Worm (Caenorhabditis elegans) whole organism, L3 larva: ENCODE measurements around the gene scly-1.

Experiments used
- aly-2 ChIP-seq: fragments of 150-350 bp; optimal IDR thresholded peaks from 2 replicates; lab custom pipeline; 2014; ENCODE audit warnings: missing biosample characterization, missing genetic modification characterization
- ama-1 ChIP-seq: fragments of 150-350 bp; optimal IDR thresholded peaks from 2 replicates; lab custom pipeline; 2018
- ceh-82 ChIP-seq: fragments of 150-350 bp; optimal IDR thresholded peaks from 2 replicates; lab custom pipeline; 2014; ENCODE audit warnings: missing biosample characterization, missing genetic modification characterization
- egl-5 ChIP-seq: fragments of 150-350 bp; optimal IDR thresholded peaks from 2 replicates; lab custom pipeline; 2017; ENCODE audit warnings: missing biosample characterization, missing genetic modification reagents, missing genetic modification characterization, inconsistent platforms
- elt-2 ChIP-seq: sonication (generic microtip); optimal IDR thresholded peaks from 2 replicates; lab custom pipeline; 2016; ENCODE audit warnings: missing genetic modification reagents, mild to moderate bottlenecking, missing genetic modification characterization, missing compliant biosample characterization
- fkh-2 ChIP-seq: fragments of 150-350 bp; optimal IDR thresholded peaks from 2 replicates; lab custom pipeline; 2014; ENCODE audit warnings: missing biosample characterization, missing genetic modification reagents, missing genetic modification characterization
- jun-1 ChIP-seq: fragments of 150-350 bp; optimal IDR thresholded peaks from 2 replicates; lab custom pipeline; 2014; ENCODE audit warnings: missing biosample characterization, missing genetic modification reagents, missing genetic modification characterization
- lin-15B ChIP-seq: fragments of 150-350 bp; optimal IDR thresholded peaks from 2 replicates; lab custom pipeline; 2014; ENCODE audit warnings: missing biosample characterization, missing genetic modification characterization
- nhr-12 ChIP-seq: fragments of 150-350 bp; optimal IDR thresholded peaks from 2 replicates; lab custom pipeline; 2014; ENCODE audit warnings: missing biosample characterization, missing genetic modification characterization
- nhr-28 ChIP-seq: fragments of 150-350 bp; optimal IDR thresholded peaks from 2 replicates; lab custom pipeline; 2014; ENCODE audit warnings: missing biosample characterization, missing genetic modification characterization
- snpc-4 ChIP-seq: fragments of 150-350 bp; optimal IDR thresholded peaks from 2 replicates; lab custom pipeline; 2014; ENCODE audit warnings: missing biosample characterization, missing genetic modification characterization

DNA sequence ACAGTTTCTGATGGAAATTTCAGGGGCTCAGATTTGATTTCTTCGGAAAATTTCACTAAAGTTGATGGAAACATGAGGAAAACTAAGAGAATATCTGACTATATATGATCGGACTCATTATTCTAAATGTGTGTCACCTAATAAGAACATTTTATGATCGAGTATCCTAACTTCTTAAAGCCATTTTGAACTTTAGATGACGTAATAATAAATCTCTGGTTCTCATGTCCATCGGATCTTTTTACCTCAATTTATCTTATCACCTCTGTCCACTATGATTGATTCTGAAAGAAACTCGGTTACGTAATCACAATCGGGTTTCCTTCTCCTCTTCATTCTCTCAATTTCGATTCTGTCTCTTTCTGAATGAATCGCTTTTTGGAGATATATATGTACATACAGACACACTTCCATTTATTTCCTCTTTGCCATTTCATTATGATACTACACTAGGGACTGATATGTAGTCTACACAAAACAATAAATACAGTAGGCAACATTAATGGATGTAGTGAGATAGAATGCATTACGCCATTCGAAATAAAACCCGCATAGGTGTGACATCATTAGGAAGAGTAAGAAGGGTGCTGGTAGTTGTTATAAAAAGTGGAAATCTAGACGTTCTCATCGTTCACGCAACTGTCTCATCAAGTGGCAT lies 23.6 kb downstream of the scly-1 start:
- TF ChIP-seq egl-5 (no peak), ceh-82 (tag; lab: Kevin White, UChicago) (no peak), aly-2 (no peak), elt-2 (tag; lab: Kevin White, UChicago) (no peak), lin-15B (tag; lab: Kevin White, UChicago) (no peak), ama-1 (lab: Kevin White, UChicago) (no peak), nhr-12 (tag; lab: Kevin White, UChicago) (no peak), jun-1 (tag; lab: Kevin White, UChicago) (no peak), fkh-2 (tag; lab: Kevin White, UChicago) (no peak), nhr-28 (tag; lab: Kevin White, UChicago) (no peak), snpc-4 (no peak)
